Worm (Caenorhabditis elegans): ENCODE data around the gene Y54G2A.32.

The Y54G2A.32 gene

DNA sequence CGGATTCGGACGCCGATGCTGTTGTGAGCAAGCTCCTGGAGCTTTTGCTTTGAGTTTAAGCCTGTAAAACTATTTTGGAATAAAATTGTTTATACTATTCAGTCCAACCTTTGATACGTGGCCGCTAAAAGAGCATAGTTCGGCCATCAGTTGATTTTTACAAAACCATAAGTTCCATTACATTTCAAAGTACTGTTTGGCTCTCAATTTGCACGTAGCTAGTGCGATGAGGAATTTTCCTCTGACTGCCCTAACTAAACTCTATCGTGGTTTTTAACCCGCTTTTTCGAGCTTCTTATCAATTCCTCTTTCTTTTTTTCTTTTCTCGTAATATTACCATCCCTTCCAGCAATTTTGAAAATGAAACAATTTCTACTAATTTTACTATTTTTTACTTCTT is 19.7 kb downstream of the Y54G2A.32 start, which contains the start of gene clec-80:
TSS of gene clec-80 (plus strand) at position 301 of the 400 bp plus-strand sequence.
- no peak for TF ChIP-seq hpl-2 (GFP tag; optimal IDR thresholded peaks at IDR 0.05)
- no peak for TF ChIP-seq nhr-237 (tag; optimal IDR thresholded peaks at IDR 0.05)
- TF ChIP-seq elt-2 (tag; optimal IDR thresholded peaks at IDR 0.05): no peak
- TF ChIP-seq egl-13 (tag; optimal IDR thresholded peaks at IDR 0.05): no peak
- TF ChIP-seq zip-4 (GFP tag; optimal IDR thresholded peaks at IDR 0.05): no peak
- TF ChIP-seq aly-2 (tag; optimal IDR thresholded peaks at IDR 0.05): no peak
- no peak for TF ChIP-seq isw-1 (GFP tag; IDR thresholded peaks at IDR 0.05)

- TF ChIP-seq snpc-4 (tag; optimal IDR thresholded peaks at IDR 0.05) (peak; percentile 49), ceh-8 (GFP tag; optimal IDR thresholded peaks at IDR 0.05) (no peak)
These were observed 21.8 kb downstream of the Y54G2A.32 start for ce11 chrIV:2825460-2826103.

ce11 chrIV:2826335-2826734 is 22.6 kb downstream of the Y54G2A.32 start:
- TF ChIP-seq ztf-11 (tag; optimal IDR thresholded peaks at IDR 0.05): no peak
- TF ChIP-seq fos-1 (tag; optimal IDR thresholded peaks at IDR 0.05): no peak
- TF ChIP-seq snu-23 (GFP tag; optimal IDR thresholded peaks at IDR 0.05): no peak
- peak; percentile 85 for TF ChIP-seq alr-1 (tag; optimal IDR thresholded peaks at IDR 0.05; ENCODE audit: borderline replicate concordance)

- TF ChIP-seq swsn-7 (tag; optimal IDR thresholded peaks at IDR 0.05) (no peak), nhr-71 (tag; optimal IDR thresholded peaks at IDR 0.05) (no peak), tlp-1 (tag; optimal IDR thresholded peaks at IDR 0.05) (no peak), mep-1 (tag; optimal IDR thresholded peaks at IDR 0.05) (no peak), aly-2 (tag; optimal IDR thresholded peaks at IDR 0.05) (no peak), hlh-4 (tag; optimal IDR thresholded peaks at IDR 0.05) (no peak), zip-4 (GFP tag; optimal IDR thresholded peaks at IDR 0.05) (no peak), sup-37 (GFP tag; optimal IDR thresholded peaks at IDR 0.05) (no peak), mdl-1 (tag; optimal IDR thresholded peaks at IDR 0.05) (no peak)
These were observed 28.8 kb downstream of the Y54G2A.32 start, which contains the start of the genes Y54G2A.48 and pudl-1 for ce11 chrIV:2832587-2832986. Gene Y54G2A.48, minus strand, starts transcription at chrIV:2832687. Gene pudl-1, plus strand, starts transcription at chrIV:2832906.

ce11 chrIV:2834516-2834915 is 30.8 kb downstream of the Y54G2A.32 start, which contains the start of gene pudl-2:
Gene pudl-2, plus strand, starts transcription at chrIV:2834816.
- TF ChIP-seq alr-1 (tag; optimal IDR thresholded peaks at IDR 0.05; ENCODE audit: borderline replicate concordance): no peak
- no peak for TF ChIP-seq lin-13 (GFP tag; optimal IDR thresholded peaks at IDR 0.05)
- no peak for TF ChIP-seq C16A3.4 (tag; optimal IDR thresholded peaks at IDR 0.05)
- TF ChIP-seq vab-15 (tag; optimal IDR thresholded peaks at IDR 0.05): no peak
- TF ChIP-seq blmp-1 (tag; optimal IDR thresholded peaks at IDR 0.05): no peak
- no peak for TF ChIP-seq fkh-4 (tag; optimal IDR thresholded peaks at IDR 0.05; ENCODE audit: borderline replicate concordance)
- TF ChIP-seq jun-1 (tag; optimal IDR thresholded peaks at IDR 0.05): no peak

- no peak for TF ChIP-seq ceh-8 (GFP tag; optimal IDR thresholded peaks at IDR 0.05)
- no peak for TF ChIP-seq snu-23 (GFP tag; optimal IDR thresholded peaks at IDR 0.05)
- TF ChIP-seq lin-14 (GFP tag; optimal IDR thresholded peaks at IDR 0.05): no peak
- TF ChIP-seq grh-1 (GFP tag; IDR thresholded peaks at IDR 0.05): no peak
- no peak for TF ChIP-seq hlh-17 (GFP tag; optimal IDR thresholded peaks at IDR 0.05; ENCODE audit: borderline replicate concordance)
- TF ChIP-seq ceh-90 (tag; optimal IDR thresholded peaks at IDR 0.05): no peak
- TF ChIP-seq snpc-4 (tag; optimal IDR thresholded peaks at IDR 0.05): no peak
- TF ChIP-seq fkh-4 (tag; optimal IDR thresholded peaks at IDR 0.05; ENCODE audit: borderline replicate concordance): no peak
- no peak for TF ChIP-seq sptf-1 (tag; optimal IDR thresholded peaks at IDR 0.05)
- TF ChIP-seq unc-30 (tag; optimal IDR thresholded peaks at IDR 0.05): no peak
- TF ChIP-seq ces-1 (GFP tag; optimal IDR thresholded peaks at IDR 0.05): no peak
- no peak for TF ChIP-seq ceh-63 (GFP tag; optimal IDR thresholded peaks at IDR 0.05)
- no peak for TF ChIP-seq jun-1 (tag; optimal IDR thresholded peaks at IDR 0.05)
- TF ChIP-seq blmp-1 (tag; optimal IDR thresholded peaks at IDR 0.05): no peak
- no peak for TF ChIP-seq sox-4 (tag; optimal IDR thresholded peaks at IDR 0.05)
- no peak for TF ChIP-seq nhr-47 (tag; optimal IDR thresholded peaks at IDR 0.05)
- no peak for TF ChIP-seq aha-1 (tag; optimal IDR thresholded peaks at IDR 0.05)
- TF ChIP-seq tbx-2 (tag; optimal IDR thresholded peaks at IDR 0.05): no peak
- TF ChIP-seq lir-3 (tag; optimal IDR thresholded peaks at IDR 0.05; ENCODE audit: poor library complexity): no peak
These were observed 31.6 kb downstream of the Y54G2A.32 start, which contains the start of gene clec-82 for ce11 chrIV:2835364-2835763. Gene clec-82, plus strand, starts transcription at chrIV:2835664.
